Worm (Caenorhabditis elegans): ENCODE data around the gene sem-5.

DNA sequence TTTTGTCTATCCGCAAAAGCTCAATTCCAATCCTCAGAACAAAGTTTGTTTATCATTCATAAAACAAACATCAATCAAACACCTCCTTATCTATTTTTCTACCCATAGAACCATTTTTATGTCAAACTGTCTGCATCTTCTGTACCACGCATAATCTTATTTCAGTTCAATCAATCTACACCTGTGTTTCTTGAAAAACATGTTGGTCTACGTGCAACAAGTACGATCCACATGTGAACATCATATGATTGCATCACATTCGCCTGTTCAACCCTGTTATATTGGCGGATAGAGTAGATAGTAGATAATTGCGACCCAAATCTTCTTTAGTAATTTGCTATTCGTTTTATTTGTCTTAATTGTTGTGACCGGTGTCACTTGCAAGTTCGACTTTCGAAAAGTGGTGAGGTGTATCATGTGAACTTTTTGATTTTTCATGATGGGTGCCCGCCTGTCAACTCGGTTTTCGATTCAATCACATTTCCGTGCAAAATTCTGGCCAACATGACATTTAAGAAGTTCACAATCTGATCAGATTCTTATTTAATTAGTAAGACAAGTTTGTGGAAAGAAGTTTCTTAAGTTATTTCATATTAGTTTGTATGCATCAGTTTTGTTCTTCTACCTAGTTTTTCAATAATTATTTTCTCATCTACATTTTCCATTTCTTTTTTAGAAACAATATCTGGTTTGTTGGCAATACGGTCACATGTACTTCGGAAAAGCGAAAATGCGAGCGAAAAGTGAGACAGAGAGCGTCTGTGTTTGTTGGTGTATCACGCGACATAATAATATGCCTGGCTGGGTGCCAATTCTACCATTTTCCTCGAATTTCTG, 9.1 kb downstream of the sem-5 start:
- TF ChIP-seq unc-62 (GFP tag; optimal IDR thresholded peaks at IDR 0.05) (no peak), nhr-12 (tag; optimal IDR thresholded peaks at IDR 0.05) (no peak), snpc-4 (tag; optimal IDR thresholded peaks at IDR 0.05) (no peak), lin-13 (tag; optimal IDR thresholded peaks at IDR 0.05) (no peak), sptf-1 (tag; optimal IDR thresholded peaks at IDR 0.05) (no peak), nhr-237 (tag; optimal IDR thresholded peaks at IDR 0.05) (no peak), nhr-28 (tag; optimal IDR thresholded peaks at IDR 0.05) (no peak), lin-32 (GFP tag; optimal IDR thresholded peaks at IDR 0.05) (no peak), sem-2 (GFP tag; optimal IDR thresholded peaks at IDR 0.05) (no peak), ztf-11 (tag; optimal IDR thresholded peaks at IDR 0.05) (no peak), bed-3 (GFP tag; optimal IDR thresholded peaks at IDR 0.05) (no peak), flh-1 (GFP tag; optimal IDR thresholded peaks at IDR 0.05) (no peak)
